ENCODE assay signal across 2 worm cellular contexts in the genomic region with DNA sequence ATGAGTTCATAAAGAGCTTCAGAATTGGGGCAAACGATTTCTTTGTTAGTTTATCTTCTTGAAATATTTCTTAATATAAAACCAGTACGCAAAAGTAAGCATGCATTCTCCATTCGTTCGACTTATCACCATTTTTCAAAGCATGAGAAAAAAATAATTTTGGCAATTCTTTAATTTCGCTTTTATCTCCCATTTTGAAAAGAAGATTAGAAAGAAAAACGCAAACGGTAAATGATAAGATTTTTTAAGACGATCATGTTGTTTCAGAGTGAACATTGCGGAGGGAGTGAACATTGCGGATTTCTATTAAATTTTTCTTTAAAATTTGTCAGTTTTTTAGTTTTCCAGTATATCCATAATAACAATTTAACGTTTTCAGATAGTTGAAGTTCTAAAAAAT.
TF ChIP-seq lines count a peak whose summit lies in the region.

No protein-coding gene starts in this region.

TF ChIP-seq in whole organism, L1 larva, 84 proteins besides CTCF, POLR2A, EP300 and RAD21:
- TF ChIP-seq elt-2 (tag; optimal IDR thresholded peaks at IDR 0.05; lab: Kevin White, UChicago) (peak; percentile 56), nhr-12 (tag; optimal IDR thresholded peaks at IDR 0.05; lab: Kevin White, UChicago) (no peak)

TF ChIP-seq in whole organism, L3 larva, 47 proteins besides CTCF, POLR2A, EP300 and RAD21:
- peak; percentile 60 for TF ChIP-seq elt-2 (tag; optimal IDR thresholded peaks at IDR 0.05; lab: Kevin White, UChicago)
- TF ChIP-seq aly-2 (tag; optimal IDR thresholded peaks at IDR 0.05; lab: Kevin White, UChicago) = no peak

Comparison
In these comparisons a context has a peak if more than half of its experiments do, and no peak if none do; other contexts are left out.
1. Of the 26 proteins assayed by ChIP-seq in both whole organism, L1 larva and whole organism, L3 larva: peak only in whole organism, L1 larva: none; only in whole organism, L3 larva: none; in both: elt-2; in neither: 25.